Worm (Caenorhabditis elegans): ENCODE data around the gene warf-1.

DNA sequence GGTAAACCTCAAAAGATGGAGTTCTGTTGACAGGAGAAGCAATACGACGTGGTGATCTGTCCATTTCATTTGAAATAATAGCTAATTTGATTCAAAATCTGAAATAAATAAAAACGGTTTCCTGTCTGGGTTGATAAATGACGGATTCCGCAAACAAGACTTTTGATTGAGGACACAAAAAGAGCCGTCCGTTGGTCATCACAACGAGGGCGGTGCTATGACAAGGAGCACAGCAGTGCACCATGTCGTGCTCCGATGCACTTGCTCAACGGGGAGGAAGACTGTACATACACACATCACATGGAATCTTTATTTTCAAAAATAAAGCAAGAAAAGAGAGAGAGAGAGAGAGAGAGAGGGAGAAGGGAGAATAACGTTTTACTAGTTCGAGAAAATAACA lies 7.2 kb downstream of the warf-1 start, which contains the start of gene nep-16:
- TF ChIP-seq klf-2 (GFP tag; conservative IDR thresholded peaks at IDR 0.05) = no peak
- TF ChIP-seq cog-1 (tag; optimal IDR thresholded peaks at IDR 0.05) = no peak
- no peak for TF ChIP-seq T22C8.4 (GFP tag; IDR thresholded peaks at IDR 0.05)
- no peak for TF ChIP-seq ztf-23 (GFP tag; IDR thresholded peaks at IDR 0.05)
- TF ChIP-seq ref-1 (GFP tag; conservative IDR thresholded peaks at IDR 0.05) = no peak
- no peak for TF ChIP-seq flt-1 (GFP tag; IDR thresholded peaks at IDR 0.05)
- no peak for TF ChIP-seq tab-1 (GFP tag; IDR thresholded peaks at IDR 0.05)
- no peak for TF ChIP-seq med-1 (GFP tag; optimal IDR thresholded peaks at IDR 0.05; ENCODE audit: insufficient read depth)
- no peak for TF ChIP-seq ztf-29 (GFP tag; IDR thresholded peaks at IDR 0.05)

All from whole organism, midembryonic.